Fruit fly (Drosophila melanogaster): ENCODE data around the gene iPLA2-VIA.

- peak; percentile 26 for TF ChIP-seq CG8159 (tag; optimal IDR thresholded peaks at IDR 0.05)
- no peak for TF ChIP-seq rn (GFP tag; IDR thresholded peaks at IDR 0.05)
- TF ChIP-seq gl (tag; optimal IDR thresholded peaks at IDR 0.05): peak; percentile 44
- TF ChIP-seq CG10348 (GFP tag; IDR thresholded peaks at IDR 0.05): no peak
- no peak for TF ChIP-seq CG14655 (GFP tag; optimal IDR thresholded peaks at IDR 0.05)
- TF ChIP-seq CG9948 (tag; optimal IDR thresholded peaks at IDR 0.05): no peak
- 0 out of 3 replicates have a peak, but pooled peaks have one; percentile 25 for TF ChIP-seq CG4496 (GFP tag; IDR thresholded peaks at IDR 0.05)
- TF ChIP-seq fd96Ca (GFP tag; IDR thresholded peaks at IDR 0.05): no peak
- TF ChIP-seq CG8301 (tag; optimal IDR thresholded peaks at IDR 0.05): peak; percentile 29
- no peak for TF ChIP-seq CG17806 (tag; optimal IDR thresholded peaks at IDR 0.05)
Measured at dm6 chr3L:9846577-9847342, 17.4 kb downstream of the iPLA2-VIA start.
